Fruit fly (Drosophila melanogaster) whole organism, embryonic: ENCODE results near the gene CG7387.

ENCODE experiments used
- CG10147 ChIP-seq: fragments of 200-800 bp; sonication (Bioruptor generic); optimal IDR thresholded peaks from 2 replicates; lab custom pipeline; 2019; ENCODE audit warnings: missing biosample characterization, mild to moderate bottlenecking, missing genetic modification characterization, moderate library complexity
- CG10462 ChIP-seq: fragments of 200-800 bp; sonication (Bioruptor generic); optimal IDR thresholded peaks from 2 replicates; lab custom pipeline; 2016; ENCODE audit warnings: missing biosample characterization, missing genetic modification characterization
- CG12219 ChIP-seq: fragments of 200-800 bp; sonication (Bioruptor generic); optimal IDR thresholded peaks from 3 replicates; lab custom pipeline; 2018; ENCODE audit warnings: missing biosample characterization, mild to moderate bottlenecking, missing genetic modification characterization
- CG12236 ChIP-seq: fragments of 200-800 bp; sonication (Bioruptor generic); optimal IDR thresholded peaks from 2 replicates; lab custom pipeline; 2016; ENCODE audit warnings: missing biosample characterization, missing genetic modification characterization
- CG12744 ChIP-seq: fragments of 200-800 bp; sonication (Bioruptor generic); optimal IDR thresholded peaks from 2 replicates; lab custom pipeline; 2016; ENCODE audit warnings: missing biosample characterization, missing genetic modification characterization
- CG13296 ChIP-seq: fragments of 200-800 bp; sonication (Bioruptor generic); optimal IDR thresholded peaks from 3 replicates; lab custom pipeline; 2018; ENCODE audit warnings: missing biosample characterization, mild to moderate bottlenecking, missing genetic modification characterization
- CG13775 ChIP-seq: fragments of 200-800 bp; sonication (Bioruptor generic); optimal IDR thresholded peaks from 3 replicates; lab custom pipeline; 2017; ENCODE audit warnings: missing biosample characterization, mild to moderate bottlenecking, missing genetic modification characterization
- CG14050 ChIP-seq: fragments of 200-800 bp; sonication (Bioruptor generic); IDR thresholded peaks from 3 replicates; pipeline ENCODE4 v1.3.6; 2022; ENCODE audit warnings: missing biosample characterization, missing genetic modification characterization
- CG15696 ChIP-seq: fragments of 200-800 bp; sonication (Bioruptor generic); optimal IDR thresholded peaks from 2 replicates; lab custom pipeline; 2019; ENCODE audit warnings: missing biosample characterization, mild to moderate bottlenecking, missing genetic modification characterization, moderate library complexity
- CG17829 ChIP-seq: fragments of 200-800 bp; optimal IDR thresholded peaks from 2 replicates; lab custom pipeline; 2019; ENCODE audit warnings: missing biosample characterization, mild to moderate bottlenecking, missing genetic modification characterization, moderate library complexity
- CG2120 ChIP-seq: fragments of 200-800 bp; sonication (Bioruptor generic); optimal IDR thresholded peaks from 3 replicates; lab custom pipeline; 2016; ENCODE audit warnings: missing biosample characterization, missing genetic modification characterization
- CG3847 ChIP-seq: fragments of 200-800 bp; sonication (Bioruptor generic); IDR thresholded peaks from 2 replicates; pipeline ENCODE4 v1.3.6; 2022; ENCODE audit warnings: missing biosample characterization, missing genetic modification characterization
- CG4424 ChIP-seq: fragments of 200-800 bp; sonication (Bioruptor generic); optimal IDR thresholded peaks from 3 replicates; lab custom pipeline; 2016; ENCODE audit warnings: missing biosample characterization, missing genetic modification characterization
- CG5180 ChIP-seq: fragments of 200-800 bp; sonication (Bioruptor generic); optimal IDR thresholded peaks from 3 replicates; lab custom pipeline; 2017; ENCODE audit warnings: missing biosample characterization, missing genetic modification characterization, mild to moderate bottlenecking, moderate library complexity, missing genetic modification reagents
- CG9609 ChIP-seq: fragments of 200-800 bp; sonication (Bioruptor generic); optimal IDR thresholded peaks from 3 replicates; lab custom pipeline; 2016; ENCODE audit warnings: missing biosample characterization, missing genetic modification characterization
- CG9817 ChIP-seq: fragments of 200-800 bp; sonication (Bioruptor generic); optimal IDR thresholded peaks from 2 replicates; lab custom pipeline; 2018; ENCODE audit warnings: missing biosample characterization, mild to moderate bottlenecking, missing genetic modification characterization, moderate library complexity
- Dbx ChIP-seq: fragments of 200-800 bp; sonication (Bioruptor generic); IDR thresholded peaks from 3 replicates; pipeline ENCODE4 v1.3.6; 2022; ENCODE audit warnings: missing biosample characterization, missing genetic modification characterization
- ERR ChIP-seq: fragments of 200-800 bp; sonication (Bioruptor generic); optimal IDR thresholded peaks from 2 replicates; lab custom pipeline; 2016; ENCODE audit warnings: missing biosample characterization, missing genetic modification characterization
- Eip74EF ChIP-seq, 2 experiments: fragments of 200-800 bp in 1 of 2; fragments of >200 bp in 1 of 2; sonication (Bioruptor generic) in 1 of 2; optimal IDR thresholded peaks; 2 replicates each; lab custom pipeline; 2017 to 2019; ENCODE audit warnings: missing biosample characterization in 2 of 2, missing genetic modification characterization in 2 of 2, mild to moderate bottlenecking in 1 of 2, moderate library complexity in 1 of 2
- Ets97D ChIP-seq: fragments of 200-800 bp; sonication (Bioruptor generic); optimal IDR thresholded peaks from 3 replicates; lab custom pipeline; 2016; ENCODE audit warnings: missing biosample characterization, missing genetic modification characterization
- Fer2 ChIP-seq: fragments of 200-800 bp; sonication (Bioruptor generic); optimal IDR thresholded peaks from 2 replicates; lab custom pipeline; 2018; ENCODE audit warnings: missing biosample characterization, mild to moderate bottlenecking, missing genetic modification characterization, moderate library complexity
- HHEX ChIP-seq: fragments of 200-800 bp; sonication (Bioruptor generic); optimal IDR thresholded peaks from 3 replicates; lab custom pipeline; 2017; ENCODE audit warnings: missing biosample characterization, mild to moderate bottlenecking, missing genetic modification characterization, missing genetic modification reagents
- Hmr ChIP-seq: fragments of 200-800 bp; sonication (Bioruptor generic); optimal IDR thresholded peaks from 3 replicates; lab custom pipeline; 2017; ENCODE audit warnings: mild to moderate bottlenecking, missing biosample characterization, missing genetic modification reagents, missing genetic modification characterization
- MBD-R2 ChIP-seq: fragments of 200-800 bp; sonication (Bioruptor generic); IDR thresholded peaks from 2 replicates; pipeline ENCODE4 v1.3.6; 2022; ENCODE audit warnings: missing biosample characterization, missing genetic modification characterization
- NFAT ChIP-seq: fragments of 200-800 bp; sonication (Bioruptor generic); IDR thresholded peaks from 2 replicates; pipeline ENCODE4 v1.3.6; 2022; ENCODE audit warnings: missing biosample characterization, missing genetic modification characterization
- Neu2 ChIP-seq: fragments of 200-800 bp; sonication (Bioruptor generic); optimal IDR thresholded peaks from 3 replicates; lab custom pipeline; 2016; ENCODE audit warnings: missing biosample characterization, missing genetic modification characterization, borderline replicate concordance
- Oli ChIP-seq: fragments of 200-800 bp; sonication (Bioruptor generic); optimal IDR thresholded peaks from 2 replicates; lab custom pipeline; 2018; ENCODE audit warnings: missing biosample characterization, mild to moderate bottlenecking, missing genetic modification characterization, moderate library complexity
- PHDP ChIP-seq: fragments of 200-800 bp; sonication (Bioruptor generic); optimal IDR thresholded peaks from 3 replicates; lab custom pipeline; 2018; ENCODE audit warnings: missing biosample characterization, mild to moderate bottlenecking, missing genetic modification characterization, moderate library complexity
- Sry-δ ChIP-seq: fragments of 200-800 bp; sonication (Bioruptor generic); optimal IDR thresholded peaks from 2 replicates; lab custom pipeline; 2016; ENCODE audit warnings: missing biosample characterization, missing genetic modification characterization
- ab ChIP-seq: fragments of 200-800 bp; sonication (Bioruptor generic); optimal IDR thresholded peaks from 2 replicates; lab custom pipeline; 2016; ENCODE audit warnings: missing biosample characterization, missing genetic modification characterization
- ac ChIP-seq: fragments of 200-800 bp; sonication (Bioruptor generic); optimal IDR thresholded peaks from 3 replicates; lab custom pipeline; 2017; ENCODE audit warnings: missing biosample characterization, mild to moderate bottlenecking, missing genetic modification characterization
- ara ChIP-seq: fragments of 200-800 bp; sonication (Bioruptor generic); IDR thresholded peaks from 2 replicates; pipeline ENCODE4 v1.3.6; 2022; ENCODE audit warnings: missing biosample characterization, missing genetic modification characterization
- bab2 ChIP-seq: fragments of 200-800 bp; sonication (Bioruptor generic); optimal IDR thresholded peaks from 2 replicates; lab custom pipeline; 2016; ENCODE audit warnings: missing biosample characterization, missing genetic modification characterization
- cg ChIP-seq: fragments of 200-800 bp; sonication (Bioruptor generic); optimal IDR thresholded peaks from 3 replicates; lab custom pipeline; 2019; ENCODE audit warnings: missing biosample characterization, mild to moderate bottlenecking, missing genetic modification characterization, moderate library complexity
- dpn ChIP-seq, 2 experiments: fragments of 200-800 bp; sonication (Bioruptor generic); optimal IDR thresholded peaks; 3 replicates each; lab custom pipeline; 2016; ENCODE audit warnings: missing biosample characterization in 2 of 2, missing genetic modification characterization in 2 of 2
- ems ChIP-seq: fragments of 200-800 bp; sonication (Bioruptor generic); optimal IDR thresholded peaks from 3 replicates; lab custom pipeline; 2016; ENCODE audit warnings: missing biosample characterization, missing genetic modification characterization
- exex ChIP-seq: fragments of 200-800 bp; sonication (Bioruptor generic); optimal IDR thresholded peaks from 4 replicates; lab custom pipeline; 2018; ENCODE audit warnings: missing biosample characterization, mild to moderate bottlenecking, missing genetic modification characterization, moderate library complexity
- hbn ChIP-seq: fragments of 200-800 bp; sonication (Bioruptor generic); IDR thresholded peaks from 2 replicates; pipeline ENCODE4 v1.3.6; 2022; ENCODE audit warnings: missing biosample characterization, missing genetic modification characterization; ENCODE audit not compliant: partially characterized antibody
- jumu ChIP-seq: fragments of 200-800 bp; sonication (Bioruptor generic); optimal IDR thresholded peaks from 3 replicates; lab custom pipeline; 2016; ENCODE audit warnings: missing biosample characterization, missing genetic modification characterization
- lov ChIP-seq, 2 experiments: fragments of 200-800 bp in 1 of 2; fragments of >200 bp in 1 of 2; sonication (Bioruptor generic) in 1 of 2; IDR thresholded peaks in 1 of 2; optimal IDR thresholded peaks in 1 of 2; 2 replicates in 1 of 2; 3 replicates in 1 of 2; pipeline versions ENCODE4 v1.3.6 to Lab custom; 2017 to 2022; ENCODE audit warnings: missing biosample characterization in 1 of 2, missing genetic modification characterization in 1 of 2
- pho ChIP-seq: fragments of 200-800 bp; sonication (Bioruptor generic); optimal IDR thresholded peaks from 2 replicates; lab custom pipeline; 2016; ENCODE audit warnings: missing biosample characterization, missing genetic modification characterization
- pros ChIP-seq: fragments of 200-800 bp; sonication (Bioruptor generic); optimal IDR thresholded peaks from 3 replicates; lab custom pipeline; 2019; ENCODE audit warnings: missing biosample characterization, mild to moderate bottlenecking, missing genetic modification characterization, moderate library complexity
- sob ChIP-seq: fragments of 200-800 bp; sonication (Bioruptor generic); IDR thresholded peaks from 2 replicates; pipeline ENCODE4 v1.3.6; 2022; ENCODE audit warnings: missing biosample characterization, missing genetic modification characterization
- sqz ChIP-seq: fragments of 200-800 bp; sonication (Bioruptor generic); optimal IDR thresholded peaks from 3 replicates; lab custom pipeline; 2018; ENCODE audit warnings: missing biosample characterization, mild to moderate bottlenecking, missing genetic modification characterization
- stc ChIP-seq: fragments of 200-800 bp; sonication (Bioruptor generic); IDR thresholded peaks from 2 replicates; pipeline ENCODE4 v1.3.6; 2022; ENCODE audit warnings: missing biosample characterization, missing genetic modification characterization
- sug ChIP-seq: fragments of 200-800 bp; optimal IDR thresholded peaks from 2 replicates; lab custom pipeline; 2019; ENCODE audit warnings: missing biosample characterization, mild to moderate bottlenecking, missing genetic modification characterization, moderate library complexity
- tll ChIP-seq, 2 experiments: fragments of 200-800 bp in 1 of 2; fragments of >200 bp in 1 of 2; sonication (Bioruptor generic) in 1 of 2; optimal IDR thresholded peaks; 2 replicates each; lab custom pipeline; 2017 to 2019; ENCODE audit warnings: missing biosample characterization in 2 of 2, missing genetic modification characterization in 2 of 2, mild to moderate bottlenecking in 1 of 2, moderate library complexity in 1 of 2
- zen ChIP-seq: fragments of 200-800 bp; sonication (Bioruptor generic); optimal IDR thresholded peaks from 3 replicates; lab custom pipeline; 2018; ENCODE audit warnings: missing biosample characterization, mild to moderate bottlenecking, missing genetic modification characterization, moderate library complexity

Gene CG7387

DNA sequence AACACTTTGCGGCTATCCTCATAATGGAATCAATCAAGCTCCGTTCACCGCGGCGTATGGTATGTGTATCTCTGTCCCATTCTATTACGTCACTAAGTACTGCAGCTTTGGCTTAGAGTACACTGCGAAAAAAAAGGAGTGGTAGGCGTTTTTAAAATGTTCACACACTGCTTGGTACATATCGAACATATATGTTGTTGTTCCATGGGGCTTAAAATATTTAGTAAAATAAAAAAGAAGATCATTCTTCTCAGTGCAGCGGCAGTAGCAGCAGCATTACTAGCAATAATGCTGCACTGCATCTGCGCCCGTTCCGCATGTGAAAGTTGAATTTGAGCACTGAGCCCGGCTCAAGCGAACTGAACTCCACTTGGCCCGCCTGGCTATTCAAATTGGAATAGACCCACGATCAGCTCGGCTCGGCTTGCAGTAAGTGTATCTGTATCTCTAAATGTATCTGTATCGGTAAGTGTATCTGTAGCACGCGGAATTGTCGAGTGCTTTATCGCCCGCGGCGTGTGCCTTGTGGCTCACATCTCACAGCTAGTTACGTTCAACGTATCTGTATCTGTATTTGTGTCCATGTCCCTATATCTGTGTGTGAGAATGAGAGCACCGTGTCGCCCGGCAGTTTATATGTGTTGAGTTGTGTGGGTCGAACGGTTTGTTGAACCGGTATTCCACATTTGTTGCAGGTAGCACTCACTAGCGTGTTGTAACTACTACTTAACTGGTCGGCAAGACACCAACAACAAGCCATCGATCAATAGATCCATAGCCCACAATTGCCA, 39.5 kb downstream of the CG7387 start (continued):
- TF ChIP-seq ara, result peak; percentile 29; the same call in 1 of the 2 replicates
- no peak for TF ChIP-seq ERR (GFP tag; lab: Kevin White, UChicago)
- TF ChIP-seq CG4424 (GFP tag; lab: Kevin White, UChicago), result peak; percentile 61
- peak; percentile 2 for TF ChIP-seq CG13775 (GFP tag; lab: Kevin White, UChicago)
- peak; percentile 60 for TF ChIP-seq stc (GFP tag; lab: Robert Waterston, UW)
- 0 out of 2 replicates have a peak, but pooled peaks have one; percentile 32 for TF ChIP-seq CG3847 (GFP tag; lab: Robert Waterston, UW)
- no peak for TF ChIP-seq Ets97D
- peak; percentile 27 for TF ChIP-seq jumu
- no peak for TF ChIP-seq exex (tag; lab: Kevin White, UChicago)
- TF ChIP-seq PHDP (tag; lab: Kevin White, UChicago), result peak; percentile 49
- TF ChIP-seq Oli (tag; lab: Kevin White, UChicago), result peak; percentile 76
- TF ChIP-seq pros, result no peak
- no peak for TF ChIP-seq NFAT (GFP tag; lab: Robert Waterston, UW)
- TF ChIP-seq CG12744 (GFP tag; lab: Kevin White, UChicago), result no peak
- TF ChIP-seq CG17829 (tag; lab: Kevin White, UChicago), result no peak
- TF ChIP-seq Eip74EF (GFP tag; optimal IDR thresholded peaks at IDR 0.05; lab: Kevin White, UChicago), result peak in 1 of 2 experiments; percentile 40
- no peak for TF ChIP-seq hbn (GFP tag; lab: Robert Waterston, UW)
- TF ChIP-seq CG12236 (GFP tag; lab: Kevin White, UChicago), result peak; percentile 28
- peak; percentile 27 for TF ChIP-seq sqz
- peak; percentile 49 for TF ChIP-seq CG5180 (GFP tag; lab: Kevin White, UChicago)
- TF ChIP-seq tll (GFP tag; optimal IDR thresholded peaks at IDR 0.05; lab: Kevin White, UChicago), result no peak
- no peak for TF ChIP-seq CG10147 (GFP tag; lab: Kevin White, UChicago)
- TF ChIP-seq Fer2 (tag; lab: Kevin White, UChicago), result no peak
- TF ChIP-seq CG9817 (tag; lab: Kevin White, UChicago), result peak; percentile 20
- no peak for TF ChIP-seq zen
- no peak for TF ChIP-seq CG15696 (tag; lab: Kevin White, UChicago)
- peak; percentile 10 for TF ChIP-seq CG13296 (GFP tag; lab: Kevin White, UChicago)
- TF ChIP-seq MBD-R2 (GFP tag; lab: Robert Waterston, UW), result no peak
- no peak for TF ChIP-seq Hmr (GFP tag; lab: Kevin White, UChicago)
- peak; percentile 58 for TF ChIP-seq HHEX (GFP tag; lab: Kevin White, UChicago)
- no peak for TF ChIP-seq Dbx (GFP tag; lab: Robert Waterston, UW)
- peak; percentile 19 for TF ChIP-seq CG10462 (GFP tag; lab: Kevin White, UChicago)
- peak; percentile 57 for TF ChIP-seq CG14050 (GFP tag; lab: Robert Waterston, UW)
- peak; percentile 72 for TF ChIP-seq cg (GFP tag; lab: Kevin White, UChicago)
- TF ChIP-seq ab (GFP tag; lab: Kevin White, UChicago), result peak; percentile 1
- peak; percentile 46; the same call in 1 of the 2 replicates for TF ChIP-seq sob
- peak; percentile 12 for TF ChIP-seq ems (GFP tag; lab: Kevin White, UChicago)
- TF ChIP-seq Sry-δ (GFP tag; lab: Kevin White, UChicago), result peak; percentile 7
- TF ChIP-seq sug (tag; lab: Kevin White, UChicago), result no peak
- TF ChIP-seq CG9609 (GFP tag; lab: Kevin White, UChicago), result peak; percentile 44
- TF ChIP-seq bab2 (GFP tag; lab: Kevin White, UChicago), result peak; percentile 54
- TF ChIP-seq lov (optimal IDR thresholded peaks at IDR 0.05; lab: Kevin White, UChicago), result no peak
- peak; percentile 73; the same call in 1 of the 3 replicates for TF ChIP-seq lov (GFP tag; IDR thresholded peaks at IDR 0.05; lab: Robert Waterston, UW)
- no peak for TF ChIP-seq CG2120 (GFP tag; lab: Kevin White, UChicago)
- TF ChIP-seq dpn (GFP tag; optimal IDR thresholded peaks at IDR 0.05; lab: Kevin White, UChicago), result peak; percentile 36 to 51
- peak; percentile 30 for TF ChIP-seq CG12219 (GFP tag; lab: Kevin White, UChicago)
- TF ChIP-seq pho (GFP tag; lab: Kevin White, UChicago), result no peak
- no peak for TF ChIP-seq ac
- TF ChIP-seq Neu2 (GFP tag; lab: Kevin White, UChicago), result no peak
